Fruit fly (Drosophila melanogaster) whole organism, adult: ENCODE measurements around the gene AdoR.

ENCODE experiments used
- CG11617 ChIP-seq: fragments of 200-800 bp; sonication (Bioruptor generic); optimal IDR thresholded peaks from 2 replicates; lab custom pipeline; 2017; ENCODE audit warnings: mild to moderate bottlenecking, missing biosample characterization, missing genetic modification reagents, missing genetic modification characterization
- CG12768 ChIP-seq: fragments of 200-800 bp; sonication (Bioruptor generic); optimal IDR thresholded peaks from 2 replicates; lab custom pipeline; 2017; ENCODE audit warnings: missing biosample characterization, missing genetic modification characterization, mild to moderate bottlenecking, moderate library complexity, missing genetic modification reagents
- CG14711 ChIP-seq: fragments of 200-800 bp; sonication (Bioruptor generic); optimal IDR thresholded peaks from 2 replicates; lab custom pipeline; 2018; ENCODE audit warnings: missing biosample characterization, mild to moderate bottlenecking, missing genetic modification characterization, moderate library complexity
- CG1620 ChIP-seq: fragments of 200-800 bp; sonication (Bioruptor generic); optimal IDR thresholded peaks from 2 replicates; lab custom pipeline; 2016; ENCODE audit warnings: missing biosample characterization, missing genetic modification characterization
- CG33017 ChIP-seq: fragments of 200-800 bp; sonication (Bioruptor generic); optimal IDR thresholded peaks from 2 replicates; lab custom pipeline; 2018; ENCODE audit warnings: missing biosample characterization, mild to moderate bottlenecking, missing genetic modification characterization, moderate library complexity
- CG5204 ChIP-seq: fragments of 200-800 bp; sonication (Bioruptor generic); optimal IDR thresholded peaks from 2 replicates; lab custom pipeline; 2016; ENCODE audit warnings: missing biosample characterization, missing genetic modification characterization
- CG7045 ChIP-seq: fragments of 200-800 bp; sonication (Bioruptor generic); optimal IDR thresholded peaks from 2 replicates; lab custom pipeline; 2017; ENCODE audit warnings: missing biosample characterization, mild to moderate bottlenecking, missing genetic modification characterization
- CG7101 ChIP-seq: fragments of 200-800 bp; sonication (Bioruptor generic); optimal IDR thresholded peaks from 2 replicates; lab custom pipeline; 2018; ENCODE audit warnings: missing biosample characterization, mild to moderate bottlenecking, missing genetic modification characterization, moderate library complexity
- Clk ChIP-seq: fragments of 200-800 bp; sonication (Bioruptor generic); optimal IDR thresholded peaks from 2 replicates; lab custom pipeline; 2017; ENCODE audit warnings: missing biosample characterization, missing genetic modification characterization
- Crg-1 ChIP-seq: fragments of 200-800 bp; sonication (Bioruptor generic); optimal IDR thresholded peaks from 2 replicates; lab custom pipeline; 2016; ENCODE audit warnings: missing biosample characterization, missing genetic modification characterization
- Hr96 ChIP-seq: fragments of 200-800 bp; sonication (Bioruptor generic); optimal IDR thresholded peaks from 2 replicates; lab custom pipeline; 2016; ENCODE audit warnings: missing biosample characterization, missing genetic modification characterization
- Mnt ChIP-seq: fragments of 200-800 bp; sonication (Bioruptor generic); optimal IDR thresholded peaks from 2 replicates; lab custom pipeline; 2016; ENCODE audit warnings: missing biosample characterization, mild to moderate bottlenecking, missing genetic modification characterization
- bab1 ChIP-seq: fragments of 200-800 bp; sonication (Bioruptor generic); optimal IDR thresholded peaks from 3 replicates; lab custom pipeline; 2019; ENCODE audit warnings: missing biosample characterization, mild to moderate bottlenecking, missing genetic modification characterization, moderate library complexity
- cic ChIP-seq: fragments of 200-800 bp; sonication (Bioruptor generic); optimal IDR thresholded peaks from 2 replicates; lab custom pipeline; 2017; ENCODE audit warnings: missing biosample characterization, mild to moderate bottlenecking, missing genetic modification characterization, moderate library complexity
- cnc ChIP-seq, 2 experiments: fragments of >200 bp; optimal IDR thresholded peaks; 2 replicates each; lab custom pipeline; 2017
- kay ChIP-seq: fragments of 200-800 bp; sonication (Bioruptor generic); peaks from one replicate; lab custom pipeline; 2016; ENCODE audit warnings: missing biosample characterization, missing genetic modification characterization, borderline replicate concordance
- ovo ChIP-seq: fragments of 200-800 bp; sonication (Bioruptor generic); optimal IDR thresholded peaks from 2 replicates; lab custom pipeline; 2016; ENCODE audit warnings: missing biosample characterization, missing genetic modification characterization
- pad ChIP-seq: fragments of 200-800 bp; sonication (Bioruptor generic); optimal IDR thresholded peaks from 3 replicates; lab custom pipeline; 2017; ENCODE audit warnings: missing biosample characterization, missing genetic modification characterization, mild to moderate bottlenecking, moderate library complexity, missing genetic modification reagents
- tj ChIP-seq: fragments of 200-800 bp; sonication (Bioruptor generic); optimal IDR thresholded peaks from 3 replicates; lab custom pipeline; 2017; ENCODE audit warnings: missing biosample characterization, mild to moderate bottlenecking, missing genetic modification characterization, moderate library complexity
- toe ChIP-seq: fragments of 200-800 bp; sonication (Bioruptor generic); optimal IDR thresholded peaks from 2 replicates; lab custom pipeline; 2016; ENCODE audit warnings: missing biosample characterization, missing genetic modification characterization

AdoR gene

dm6 chr3R:30101389-30101935, 47.9 kb downstream of the AdoR start:
- TF ChIP-seq Clk (GFP tag; lab: Kevin White, UChicago): no peak
- TF ChIP-seq CG7045: no peak
- peak; percentile 50 for TF ChIP-seq bab1 (GFP tag; lab: Kevin White, UChicago)
- peak; percentile 78 for TF ChIP-seq CG33017 (tag; lab: Kevin White, UChicago)
- TF ChIP-seq pad: no peak
- TF ChIP-seq kay: peak; percentile 92
- peak; percentile 26 for TF ChIP-seq tj (GFP tag; lab: Kevin White, UChicago)
- no peak for TF ChIP-seq cic
- TF ChIP-seq CG7101 (tag; lab: Kevin White, UChicago): peak; percentile 47
- TF ChIP-seq toe (GFP tag; lab: Kevin White, UChicago): no peak
- TF ChIP-seq CG12768 (GFP tag; lab: Kevin White, UChicago): no peak
- peak; percentile 36 for TF ChIP-seq CG5204 (GFP tag; lab: Kevin White, UChicago)
- no peak for TF ChIP-seq cnc (optimal IDR thresholded peaks at IDR 0.05; lab: Kevin White, UChicago)

- TF ChIP-seq CG33017 (tag; lab: Kevin White, UChicago) (no peak), Clk (GFP tag; lab: Kevin White, UChicago) (no peak), Crg-1 (GFP tag; lab: Kevin White, UChicago) (no peak), pad (no peak), CG7045 (no peak), cic (no peak), Hr96 (no peak), cnc (optimal IDR thresholded peaks at IDR 0.05; lab: Kevin White, UChicago) (no peak)
These were observed 48.5 kb downstream of the AdoR start for dm6 chr3R:30100976-30101332.

dm6 chr3R:30100325-30100975, 49.0 kb downstream of the AdoR start:
- TF ChIP-seq cnc (optimal IDR thresholded peaks at IDR 0.05; lab: Kevin White, UChicago) (no peak), CG12768 (GFP tag; lab: Kevin White, UChicago) (no peak), tj (GFP tag; lab: Kevin White, UChicago) (peak; percentile 83), Mnt (GFP tag; lab: Kevin White, UChicago) (peak; percentile 15), Hr96 (peak; percentile 35), ovo (peak; percentile 94), pad (peak; percentile 99), CG7101 (tag; lab: Kevin White, UChicago) (no peak)

- peak; percentile 47 for TF ChIP-seq Clk (GFP tag; lab: Kevin White, UChicago)
- TF ChIP-seq Crg-1 (GFP tag; lab: Kevin White, UChicago): peak; percentile 50
- TF ChIP-seq kay: peak; percentile 79
- peak; percentile 49 for TF ChIP-seq CG1620
- no peak for TF ChIP-seq bab1 (GFP tag; lab: Kevin White, UChicago)
- peak; percentile 39 for TF ChIP-seq CG5204 (GFP tag; lab: Kevin White, UChicago)
- peak; percentile 65 for TF ChIP-seq Hr96
- TF ChIP-seq cic: peak; percentile 81
- peak; percentile 47 for TF ChIP-seq ovo
- peak; percentile 57 for TF ChIP-seq CG7101 (tag; lab: Kevin White, UChicago)
- TF ChIP-seq pad: no peak
- TF ChIP-seq cnc (optimal IDR thresholded peaks at IDR 0.05; lab: Kevin White, UChicago): no peak
- TF ChIP-seq CG11617: peak; percentile 76
- peak; percentile 78 for TF ChIP-seq CG12768 (GFP tag; lab: Kevin White, UChicago)
- TF ChIP-seq tj (GFP tag; lab: Kevin White, UChicago): peak; percentile 66
- TF ChIP-seq CG14711 (tag; lab: Kevin White, UChicago): no peak
- peak; percentile 88 for TF ChIP-seq toe (GFP tag; lab: Kevin White, UChicago)
- TF ChIP-seq Mnt (GFP tag; lab: Kevin White, UChicago): peak; percentile 65
- TF ChIP-seq CG7045: peak; percentile 38
- TF ChIP-seq CG33017 (tag; lab: Kevin White, UChicago): peak; percentile 84
These were observed 50.0 kb downstream of the AdoR start for dm6 chr3R:30099341-30099871.

DNA sequence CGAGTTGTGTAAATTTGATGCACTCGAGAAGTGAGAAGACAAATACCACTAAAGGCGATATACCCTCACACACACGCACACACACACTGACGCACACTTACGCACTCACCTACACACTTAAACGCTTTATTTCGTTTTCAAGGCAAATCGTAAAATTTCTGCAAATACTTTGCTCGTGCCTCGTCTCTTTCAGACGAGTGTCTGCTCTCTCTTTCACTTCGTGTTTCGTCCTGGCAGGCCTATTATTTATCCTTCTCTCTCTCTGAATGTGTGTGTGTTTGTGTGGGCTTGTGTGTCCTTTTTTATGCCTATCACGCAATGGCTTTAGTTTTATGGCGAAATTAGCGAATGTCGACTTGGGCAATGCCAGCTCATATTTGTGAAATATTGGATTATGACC, 51.2 kb downstream of the AdoR start:
- no peak for TF ChIP-seq pad
- no peak for TF ChIP-seq Hr96
- TF ChIP-seq CG11617: no peak
- no peak for TF ChIP-seq CG33017 (tag; lab: Kevin White, UChicago)
- TF ChIP-seq bab1 (GFP tag; lab: Kevin White, UChicago): no peak
- TF ChIP-seq tj (GFP tag; lab: Kevin White, UChicago): no peak
- TF ChIP-seq cic: no peak
- no peak for TF ChIP-seq CG7045
- no peak for TF ChIP-seq Crg-1 (GFP tag; lab: Kevin White, UChicago)
- no peak for TF ChIP-seq CG12768 (GFP tag; lab: Kevin White, UChicago)
- no peak for TF ChIP-seq kay
- no peak for TF ChIP-seq CG14711 (tag; lab: Kevin White, UChicago)
- TF ChIP-seq Mnt (GFP tag; lab: Kevin White, UChicago): no peak
- TF ChIP-seq toe (GFP tag; lab: Kevin White, UChicago): no peak

DNA sequence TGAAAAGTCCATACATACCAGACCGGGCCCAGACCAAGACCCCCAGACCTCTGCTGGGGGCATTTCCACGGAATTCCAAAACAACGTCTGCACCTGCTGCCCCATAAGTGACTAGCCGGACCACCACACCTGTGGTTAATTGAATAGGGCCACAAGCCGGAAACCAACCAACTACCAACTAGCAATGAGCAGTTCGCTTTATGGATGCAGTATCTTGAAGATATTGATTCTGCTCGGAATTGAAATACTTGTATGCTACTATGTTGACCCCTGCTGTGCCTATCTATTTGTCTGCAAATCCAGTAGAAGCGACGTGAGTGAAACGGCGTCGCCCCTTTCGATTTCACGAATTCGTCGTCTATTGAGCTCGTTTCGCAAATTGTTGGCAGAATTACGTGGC, 53.6 kb downstream of the AdoR start:
- peak; percentile 19 for TF ChIP-seq CG7101 (tag; lab: Kevin White, UChicago)
- TF ChIP-seq kay: no peak
- no peak for TF ChIP-seq Hr96
- peak; percentile 10 for TF ChIP-seq CG14711 (tag; lab: Kevin White, UChicago)
- TF ChIP-seq bab1 (GFP tag; lab: Kevin White, UChicago): no peak
- TF ChIP-seq tj (GFP tag; lab: Kevin White, UChicago): no peak
- no peak for TF ChIP-seq cic
